Fruit fly (Drosophila melanogaster): ENCODE data around the gene CG7201.
A peak's percentile ranks its signal among the peaks of the same experiment; 100 is the strongest.

The CG7201 gene

DNA sequence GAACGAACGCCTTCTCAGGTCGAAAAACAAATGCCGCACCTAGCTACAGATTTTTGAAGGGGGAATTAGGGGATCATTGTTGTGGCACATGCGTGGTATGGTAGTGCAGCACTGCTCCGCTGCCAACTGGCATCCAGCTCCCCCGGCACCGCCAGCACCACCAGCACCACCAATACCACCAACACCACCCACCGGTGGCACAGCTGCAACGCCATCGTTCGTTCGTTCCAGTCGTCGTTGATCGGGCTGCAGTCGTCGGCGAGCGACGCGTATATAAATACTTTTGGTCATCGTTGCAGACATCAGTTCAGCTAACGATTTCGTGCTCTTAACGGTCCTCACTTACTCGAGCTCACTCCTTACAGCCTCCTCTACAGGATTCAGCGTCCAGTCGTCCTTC lies 30.4 kb upstream of the CG7201 start, which contains the start of gene CG34461:
CG34461 (plus strand) TSS at position 301 of the 400 bp plus-strand sequence.
- TF ChIP-seq Asciz (GFP tag; optimal IDR thresholded peaks at IDR 0.05) = no peak
- TF ChIP-seq CG7745 (tag; optimal IDR thresholded peaks at IDR 0.05) = no peak
- TF ChIP-seq Kr (GFP tag; optimal IDR thresholded peaks at IDR 0.05) = no peak
- no peak for TF ChIP-seq HLH54F (GFP tag; optimal IDR thresholded peaks at IDR 0.05)
- no peak for TF ChIP-seq Lim3 (GFP tag; IDR thresholded peaks at IDR 0.05)

DNA sequence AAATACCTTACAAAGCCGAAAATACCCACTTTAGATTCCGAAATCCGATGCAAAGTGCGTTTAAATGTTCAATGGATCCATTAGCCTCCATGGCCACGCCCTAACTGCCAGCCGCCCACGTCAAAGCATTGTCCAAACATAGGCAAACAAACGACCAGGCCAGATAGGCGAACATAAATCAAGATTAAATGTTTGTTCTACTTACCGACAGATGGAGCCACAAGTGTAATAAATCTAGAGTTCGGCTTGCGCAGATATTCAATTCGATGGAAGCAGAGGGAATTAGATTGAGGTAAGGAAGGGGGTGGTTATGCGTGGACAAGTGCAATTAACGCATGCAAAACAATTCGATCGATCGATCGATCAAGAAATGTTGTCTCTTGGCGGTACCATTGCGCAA lies 28.7 kb upstream of the CG7201 start:
- TF ChIP-seq CTCF (GFP tag; optimal IDR thresholded peaks at IDR 0.05) = peak; percentile 84
- TF ChIP-seq CG14965 (GFP tag; optimal IDR thresholded peaks at IDR 0.05; ENCODE audit: borderline replicate concordance) = peak; percentile 90
- no peak for TF ChIP-seq ab (GFP tag; optimal IDR thresholded peaks at IDR 0.05)
- peak; percentile 38 for TF ChIP-seq sens (GFP tag)

DNA sequence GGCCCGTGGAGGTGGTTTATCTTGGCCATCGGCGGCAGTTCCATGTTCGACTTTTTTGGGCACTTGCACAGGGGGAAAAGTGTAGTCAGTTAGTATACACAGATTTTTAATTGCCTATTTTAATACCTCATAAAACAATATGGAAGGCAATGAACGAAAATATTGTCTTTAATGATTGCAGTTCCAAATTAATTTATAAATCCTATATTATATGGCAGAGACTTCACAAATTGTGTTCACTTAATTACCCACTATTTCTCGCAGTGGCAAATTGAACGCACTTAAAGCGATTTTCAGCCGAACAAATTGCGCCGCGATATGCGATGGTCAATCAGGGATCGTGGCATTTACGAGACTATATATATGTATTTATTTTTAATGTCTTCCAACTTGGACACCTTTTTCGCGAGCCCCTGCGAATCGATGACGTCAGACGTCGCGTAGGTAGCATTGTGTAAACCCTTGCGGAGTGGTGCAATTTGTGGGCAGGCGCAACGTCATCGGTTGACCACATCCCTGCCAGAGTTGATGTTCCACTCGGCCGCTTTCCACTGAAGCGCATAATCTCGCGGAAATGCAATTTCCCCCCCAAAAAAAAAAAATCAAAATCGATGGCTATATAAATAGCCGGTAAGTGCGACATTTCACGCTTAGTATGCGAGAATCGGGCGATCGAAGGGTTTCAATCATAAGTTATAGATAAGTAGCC lies 25.1 kb upstream of the CG7201 start, which contains the start of gene CG13670:
CG13670 (plus strand) TSS at position 659 of the 709 bp plus-strand sequence.
- no peak for TF ChIP-seq CG10209 (GFP tag; optimal IDR thresholded peaks at IDR 0.05)
- TF ChIP-seq Dp (GFP tag; optimal IDR thresholded peaks at IDR 0.05) = no peak
- no peak for TF ChIP-seq ac (GFP tag; optimal IDR thresholded peaks at IDR 0.05)
- peak; percentile 2 for TF ChIP-seq dmrt99B (tag; optimal IDR thresholded peaks at IDR 0.05)
- TF ChIP-seq h (optimal IDR thresholded peaks at IDR 0.05) = no peak
- no peak for TF ChIP-seq Tbp (GFP tag; optimal IDR thresholded peaks at IDR 0.05)
- TF ChIP-seq lab (GFP tag; optimal IDR thresholded peaks at IDR 0.05) = no peak
- no peak for TF ChIP-seq CG32767 (GFP tag; IDR thresholded peaks at IDR 0.05)
- TF ChIP-seq CG1529 (GFP tag; optimal IDR thresholded peaks at IDR 0.05) = no peak
- no peak for TF ChIP-seq Chrac-16 (GFP tag; optimal IDR thresholded peaks at IDR 0.05)
- TF ChIP-seq CG31365 (tag; optimal IDR thresholded peaks at IDR 0.05) = no peak
- no peak for TF ChIP-seq Nf-YC (tag; optimal IDR thresholded peaks at IDR 0.05)
- no peak for TF ChIP-seq Meics (GFP tag; optimal IDR thresholded peaks at IDR 0.05)
- no peak for TF ChIP-seq kni (GFP tag; optimal IDR thresholded peaks at IDR 0.05)
- TF ChIP-seq CG13287 (GFP tag; IDR thresholded peaks at IDR 0.05; ENCODE audit: partially characterized antibody) = no peak
- TF ChIP-seq CG7745 (tag; optimal IDR thresholded peaks at IDR 0.05) = no peak
- TF ChIP-seq sens (GFP tag) = peak; percentile 1
- TF ChIP-seq croc (GFP tag; conservative IDR thresholded peaks at IDR 0.05) = no peak
- TF ChIP-seq CG6689 (GFP tag; IDR thresholded peaks at IDR 0.05) = 0 out of 2 replicates have a peak, but pooled peaks have one; percentile 9
- TF ChIP-seq grau (tag; optimal IDR thresholded peaks at IDR 0.05) = no peak
- no peak for TF ChIP-seq CG3407 (GFP tag; optimal IDR thresholded peaks at IDR 0.05)
- TF ChIP-seq CG4854 (GFP tag; optimal IDR thresholded peaks at IDR 0.05) = no peak
- TF ChIP-seq CG10366 (GFP tag; IDR thresholded peaks at IDR 0.05) = no peak
- no peak for TF ChIP-seq CG15073 (GFP tag; optimal IDR thresholded peaks at IDR 0.05)
- no peak for TF ChIP-seq CG13123 (GFP tag; optimal IDR thresholded peaks at IDR 0.05)
- TF ChIP-seq hb (GFP tag; IDR thresholded peaks at IDR 0.05; ENCODE audit: partially characterized antibody) = no peak
- no peak for TF ChIP-seq CG11696 (GFP tag; IDR thresholded peaks at IDR 0.05)
- TF ChIP-seq Drgx (GFP tag; IDR thresholded peaks at IDR 0.05) = peak; percentile 62
- 0 out of 2 replicates have a peak, but pooled peaks have one; percentile 22 for TF ChIP-seq Ada2b (GFP tag; IDR thresholded peaks at IDR 0.05)
- TF ChIP-seq Bteb2 (GFP tag; optimal IDR thresholded peaks at IDR 0.05) = no peak
- TF ChIP-seq CG2875 (GFP tag; optimal IDR thresholded peaks at IDR 0.05) = no peak
- no peak for TF ChIP-seq ham (GFP tag; IDR thresholded peaks at IDR 0.05)
- TF ChIP-seq CG2889 (GFP tag; IDR thresholded peaks at IDR 0.05) = no peak
- TF ChIP-seq Hr51 (GFP tag; optimal IDR thresholded peaks at IDR 0.05) = peak in 1 of 2 experiments; percentile 1
- TF ChIP-seq cato (GFP tag; optimal IDR thresholded peaks at IDR 0.05; ENCODE audit: borderline replicate concordance) = no peak
- no peak for TF ChIP-seq Abd-B (GFP tag; optimal IDR thresholded peaks at IDR 0.05)
- no peak for TF ChIP-seq jing (GFP tag; optimal IDR thresholded peaks at IDR 0.05)
- TF ChIP-seq Xbp1 (GFP tag; optimal IDR thresholded peaks at IDR 0.05) = no peak
- TF ChIP-seq CG2199 (GFP tag; IDR thresholded peaks at IDR 0.05) = no peak
- no peak for TF ChIP-seq emc (GFP tag; optimal IDR thresholded peaks at IDR 0.05)

Measured in whole organism, embryonic.